Fruit fly (Drosophila melanogaster) whole organism, embryonic: ENCODE results near the gene CG33332.

Source experiments
- Blimp-1 ChIP-seq: fragments of 200-800 bp; sonication (Bioruptor generic); optimal IDR thresholded peaks from 3 replicates; lab custom pipeline; 2018; ENCODE audit warnings: missing biosample characterization, missing genetic modification characterization, mild to moderate bottlenecking, moderate library complexity, missing genetic modification reagents
- CG10267 ChIP-seq: fragments of 200-800 bp; sonication (Bioruptor generic); optimal IDR thresholded peaks from 2 replicates; lab custom pipeline; 2018; ENCODE audit warnings: missing biosample characterization, mild to moderate bottlenecking, missing genetic modification characterization, moderate library complexity
- CG10274 ChIP-seq: fragments of 200-800 bp; sonication (Bioruptor generic); optimal IDR thresholded peaks from 3 replicates; lab custom pipeline; 2017; ENCODE audit warnings: missing biosample characterization, mild to moderate bottlenecking, missing genetic modification characterization
- CG12659 ChIP-seq: fragments of 200-800 bp; sonication (Bioruptor generic); optimal IDR thresholded peaks from 3 replicates; lab custom pipeline; 2017; ENCODE audit warnings: mild to moderate bottlenecking, missing biosample characterization, missing genetic modification reagents, missing genetic modification characterization
- CG13775 ChIP-seq: fragments of 200-800 bp; sonication (Bioruptor generic); optimal IDR thresholded peaks from 3 replicates; lab custom pipeline; 2017; ENCODE audit warnings: missing biosample characterization, mild to moderate bottlenecking, missing genetic modification characterization
- CG16779 ChIP-seq: fragments of 200-800 bp; sonication (Bioruptor generic); IDR thresholded peaks from 2 replicates; pipeline ENCODE4 v1.3.6; 2022; ENCODE audit warnings: missing biosample characterization, missing genetic modification characterization
- CG17361 ChIP-seq: fragments of 200-800 bp; sonication (Bioruptor generic); IDR thresholded peaks from 3 replicates; pipeline ENCODE4 v1.3.6; 2022; ENCODE audit warnings: missing biosample characterization, missing genetic modification characterization
- CG17829 ChIP-seq: fragments of 200-800 bp; optimal IDR thresholded peaks from 2 replicates; lab custom pipeline; 2019; ENCODE audit warnings: missing biosample characterization, mild to moderate bottlenecking, missing genetic modification characterization, moderate library complexity
- CG18619 ChIP-seq: fragments of 200-800 bp; sonication (Bioruptor generic); optimal IDR thresholded peaks from 3 replicates; lab custom pipeline; 2017; ENCODE audit warnings: missing biosample characterization, mild to moderate bottlenecking, missing genetic modification characterization
- CG2129 ChIP-seq: fragments of 200-800 bp; sonication (Bioruptor generic); IDR thresholded peaks from 2 replicates; pipeline ENCODE4 v1.3.6; 2022; ENCODE audit warnings: missing biosample characterization, missing genetic modification characterization; ENCODE audit not compliant: partially characterized antibody
- CG2678 ChIP-seq: fragments of 200-800 bp; sonication (Bioruptor generic); optimal IDR thresholded peaks from 3 replicates; lab custom pipeline; 2019; ENCODE audit warnings: missing biosample characterization, mild to moderate bottlenecking, missing genetic modification characterization, moderate library complexity
- CG30020 ChIP-seq: fragments of 200-800 bp; optimal IDR thresholded peaks from 2 replicates; lab custom pipeline; 2019; ENCODE audit warnings: missing biosample characterization, mild to moderate bottlenecking, missing genetic modification characterization, moderate library complexity
- CG43689 ChIP-seq: fragments of 200-800 bp; sonication (Bioruptor generic); IDR thresholded peaks from 2 replicates; pipeline ENCODE4 v1.3.6; 2022; ENCODE audit warnings: missing biosample characterization, missing genetic modification characterization
- CG4404 ChIP-seq: fragments of 200-800 bp; sonication (Bioruptor generic); IDR thresholded peaks from 2 replicates; pipeline ENCODE4 v1.3.6; 2022; ENCODE audit warnings: missing biosample characterization, missing genetic modification characterization
- CG4617 ChIP-seq: fragments of 200-800 bp; sonication (Bioruptor generic); optimal IDR thresholded peaks from 3 replicates; lab custom pipeline; 2016; ENCODE audit warnings: missing biosample characterization, missing genetic modification characterization, borderline replicate concordance
- CG4820 ChIP-seq: fragments of 200-800 bp; sonication (Bioruptor generic); optimal IDR thresholded peaks from 3 replicates; lab custom pipeline; 2016; ENCODE audit warnings: missing biosample characterization, missing genetic modification characterization
- CG6175 ChIP-seq: fragments of 200-800 bp; sonication (Bioruptor generic); IDR thresholded peaks from 3 replicates; pipeline ENCODE4 v1.3.6; 2022; ENCODE audit warnings: missing biosample characterization, missing genetic modification characterization
- CG6791 ChIP-seq: fragments of 200-800 bp; sonication (Bioruptor generic); IDR thresholded peaks from 3 replicates; pipeline ENCODE4 v1.3.6; 2022; ENCODE audit warnings: missing biosample characterization, missing genetic modification characterization; ENCODE audit not compliant: partially characterized antibody
- CG9797 ChIP-seq: fragments of 200-800 bp; sonication (Bioruptor generic); optimal IDR thresholded peaks from 3 replicates; lab custom pipeline; 2018; ENCODE audit warnings: missing biosample characterization, mild to moderate bottlenecking, missing genetic modification characterization
- CG9932 ChIP-seq: fragments of 200-800 bp; sonication (Bioruptor generic); IDR thresholded peaks from 2 replicates; pipeline ENCODE4 v1.3.6; 2022; ENCODE audit warnings: missing biosample characterization, missing genetic modification characterization
- Dfd ChIP-seq, 2 experiments: fragments of >200 bp; optimal IDR thresholded peaks; 2 replicates each; lab custom pipeline; 2017; ENCODE audit warnings: missing biosample characterization in 2 of 2, missing genetic modification characterization in 2 of 2
- E2f2 ChIP-seq: fragments of 200-800 bp; sonication (Bioruptor generic); IDR thresholded peaks from 2 replicates; pipeline ENCODE4 v1.3.6; 2022; ENCODE audit warnings: missing biosample characterization, missing genetic modification characterization
- Ets97D ChIP-seq: fragments of 200-800 bp; sonication (Bioruptor generic); optimal IDR thresholded peaks from 3 replicates; lab custom pipeline; 2016; ENCODE audit warnings: missing biosample characterization, missing genetic modification characterization
- HLH4C ChIP-seq: fragments of 200-800 bp; sonication (Bioruptor generic); IDR thresholded peaks from 3 replicates; pipeline ENCODE4 v1.3.6; 2022; ENCODE audit warnings: missing biosample characterization, missing genetic modification characterization; ENCODE audit not compliant: partially characterized antibody
- Hmr ChIP-seq: fragments of 200-800 bp; sonication (Bioruptor generic); optimal IDR thresholded peaks from 3 replicates; lab custom pipeline; 2017; ENCODE audit warnings: mild to moderate bottlenecking, missing biosample characterization, missing genetic modification reagents, missing genetic modification characterization
- MBD-R2 ChIP-seq: fragments of 200-800 bp; sonication (Bioruptor generic); IDR thresholded peaks from 2 replicates; pipeline ENCODE4 v1.3.6; 2022; ENCODE audit warnings: missing biosample characterization, missing genetic modification characterization
- Med ChIP-seq: fragments of 200-800 bp; sonication (Bioruptor generic); peaks from one replicate; lab custom pipeline; 2016; ENCODE audit warnings: missing biosample characterization, missing genetic modification characterization, mild to moderate bottlenecking, inconsistent platforms, moderate library complexity
- Myb ChIP-seq: fragments of 200-800 bp; sonication (Bioruptor generic); optimal IDR thresholded peaks from 2 replicates; lab custom pipeline; 2016; ENCODE audit warnings: missing biosample characterization, missing genetic modification characterization
- NfI ChIP-seq: fragments of 200-800 bp; sonication (Bioruptor generic); optimal IDR thresholded peaks from 3 replicates; lab custom pipeline; 2018; ENCODE audit warnings: missing biosample characterization, mild to moderate bottlenecking, missing genetic modification characterization, moderate library complexity
- Pdp1 ChIP-seq, 2 experiments: fragments of 200-800 bp; sonication (Bioruptor generic); optimal IDR thresholded peaks; 3 replicates each; lab custom pipeline; 2016; ENCODE audit warnings: missing biosample characterization in 2 of 2, missing genetic modification characterization in 2 of 2, mild to moderate bottlenecking in 1 of 2, moderate library complexity in 1 of 2
- Rfx ChIP-seq: fragments of 200-800 bp; sonication (Bioruptor generic); IDR thresholded peaks from 2 replicates; pipeline ENCODE4 v1.3.6; 2022; ENCODE audit warnings: missing biosample characterization, missing genetic modification characterization
- Sin3A ChIP-seq: fragments of >200 bp; optimal IDR thresholded peaks from 2 replicates; lab custom pipeline; 2018
- Sox102F ChIP-seq: fragments of 200-800 bp; sonication (Bioruptor generic); optimal IDR thresholded peaks from 2 replicates; lab custom pipeline; 2018; ENCODE audit warnings: missing biosample characterization, mild to moderate bottlenecking, missing genetic modification characterization, moderate library complexity
- aop ChIP-seq: fragments of 200-800 bp; sonication (Bioruptor generic); IDR thresholded peaks from 2 replicates; pipeline ENCODE4 v1.3.6; 2022; ENCODE audit warnings: missing biosample characterization, missing genetic modification characterization
- cg ChIP-seq: fragments of 200-800 bp; sonication (Bioruptor generic); optimal IDR thresholded peaks from 3 replicates; lab custom pipeline; 2019; ENCODE audit warnings: missing biosample characterization, mild to moderate bottlenecking, missing genetic modification characterization, moderate library complexity
- gsb-n ChIP-seq: fragments of 200-800 bp; sonication (Bioruptor generic); optimal IDR thresholded peaks from 3 replicates; lab custom pipeline; 2018; ENCODE audit warnings: missing biosample characterization, mild to moderate bottlenecking, missing genetic modification characterization
- ham ChIP-seq: fragments of 200-800 bp; sonication (Bioruptor generic); IDR thresholded peaks from 2 replicates; pipeline ENCODE4 v1.3.6; 2022; ENCODE audit warnings: missing biosample characterization, missing genetic modification characterization
- mirr ChIP-seq: fragments of 200-800 bp; sonication (Bioruptor generic); optimal IDR thresholded peaks from 3 replicates; lab custom pipeline; 2018; ENCODE audit warnings: missing biosample characterization, mild to moderate bottlenecking, missing genetic modification characterization
- nom ChIP-seq: fragments of 200-800 bp; sonication (Bioruptor generic); optimal IDR thresholded peaks from 2 replicates; lab custom pipeline; 2017; ENCODE audit warnings: missing biosample characterization, missing genetic modification characterization, mild to moderate bottlenecking, moderate library complexity, missing genetic modification reagents
- pros ChIP-seq: fragments of 200-800 bp; sonication (Bioruptor generic); optimal IDR thresholded peaks from 3 replicates; lab custom pipeline; 2019; ENCODE audit warnings: missing biosample characterization, mild to moderate bottlenecking, missing genetic modification characterization, moderate library complexity
- pzg ChIP-seq: fragments of 200-800 bp; sonication (Bioruptor generic); optimal IDR thresholded peaks from 3 replicates; lab custom pipeline; 2018; ENCODE audit warnings: missing biosample characterization, mild to moderate bottlenecking, missing genetic modification characterization, moderate library complexity
- sd ChIP-seq: fragments of 200-800 bp; sonication (Bioruptor generic); optimal IDR thresholded peaks from 3 replicates; lab custom pipeline; 2018; ENCODE audit warnings: missing biosample characterization, mild to moderate bottlenecking, missing genetic modification characterization, moderate library complexity
- slp2 ChIP-seq: fragments of 200-800 bp; sonication (Bioruptor generic); optimal IDR thresholded peaks from 2 replicates; lab custom pipeline; 2016; ENCODE audit warnings: missing biosample characterization, missing genetic modification characterization
- sob ChIP-seq: fragments of 200-800 bp; sonication (Bioruptor generic); IDR thresholded peaks from 2 replicates; pipeline ENCODE4 v1.3.6; 2022; ENCODE audit warnings: missing biosample characterization, missing genetic modification characterization
- sqz ChIP-seq: fragments of 200-800 bp; sonication (Bioruptor generic); optimal IDR thresholded peaks from 3 replicates; lab custom pipeline; 2018; ENCODE audit warnings: missing biosample characterization, mild to moderate bottlenecking, missing genetic modification characterization
- trem ChIP-seq: fragments of 200-800 bp; optimal IDR thresholded peaks from 3 replicates; lab custom pipeline; 2019; ENCODE audit warnings: missing biosample characterization, mild to moderate bottlenecking, missing genetic modification characterization, moderate library complexity
- tx ChIP-seq: fragments of 200-800 bp; sonication (Bioruptor generic); optimal IDR thresholded peaks from 2 replicates; lab custom pipeline; 2016; ENCODE audit warnings: missing biosample characterization, missing genetic modification characterization
- usp ChIP-seq: fragments of >200 bp; optimal IDR thresholded peaks from 2 replicates; lab custom pipeline; 2017; ENCODE audit warnings: missing biosample characterization, missing genetic modification characterization
- z ChIP-seq: fragments of 200-800 bp; sonication (Bioruptor generic); IDR thresholded peaks from 3 replicates; pipeline ENCODE4 v1.3.6; 2022; ENCODE audit warnings: missing biosample characterization, missing genetic modification characterization

The CG33332 gene

DNA sequence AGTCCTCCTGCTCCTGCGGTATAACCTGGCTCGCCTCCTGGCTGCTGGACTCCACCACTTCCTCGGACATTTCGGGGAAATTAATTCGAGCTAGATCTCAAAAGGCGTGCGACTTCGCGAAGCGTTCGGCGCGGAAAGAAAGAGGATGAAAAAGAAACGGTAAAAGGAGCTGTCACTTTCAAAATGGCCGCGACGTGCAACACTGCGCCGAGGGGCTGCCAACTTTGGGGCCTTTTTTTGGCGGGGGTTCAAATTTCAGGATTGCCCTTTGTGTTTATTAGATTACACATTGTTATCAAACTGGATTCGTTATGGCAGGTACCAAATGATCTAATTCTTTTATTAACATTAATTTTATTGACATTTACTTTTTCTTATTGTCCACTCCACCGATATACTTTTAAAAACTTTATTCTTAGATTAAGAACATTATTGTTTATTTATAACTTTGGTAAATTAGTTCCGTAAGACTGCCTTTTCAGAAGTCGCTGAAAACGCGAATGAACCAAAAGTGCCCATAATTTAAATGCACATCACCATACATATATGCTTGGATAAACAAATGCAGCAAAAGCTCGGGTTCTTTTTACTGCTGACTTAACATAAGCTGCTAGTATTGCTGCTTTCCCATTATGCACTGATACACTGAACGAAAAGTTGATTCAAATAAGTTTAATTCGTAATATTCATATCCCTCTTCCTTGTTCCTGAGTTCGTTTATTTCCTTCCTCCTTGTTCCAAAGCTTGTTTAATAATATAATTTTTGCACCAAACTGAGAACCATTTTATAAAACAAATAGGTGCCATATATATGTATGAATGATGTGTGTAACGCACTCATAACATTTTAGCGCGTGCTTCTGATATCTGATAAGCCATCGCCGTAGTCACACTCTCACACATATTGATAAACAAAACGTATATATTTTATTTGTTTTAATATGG, 15.4 kb downstream of the CG33332 start, which contains the start of gene RpS5b (continued):
- TF ChIP-seq CG4404, result no peak
- TF ChIP-seq CG10267 (tag; lab: Kevin White, UChicago), result no peak
- no peak for TF ChIP-seq tx (GFP tag; lab: Kevin White, UChicago)
- peak; percentile 43 for TF ChIP-seq nom
- TF ChIP-seq gsb-n (tag; lab: Kevin White, UChicago), result no peak
- peak; percentile 95 for TF ChIP-seq trem
- peak in 1 of 2 experiments; percentile 25 for TF ChIP-seq Pdp1 (GFP tag; optimal IDR thresholded peaks at IDR 0.05; lab: Kevin White, UChicago)
- TF ChIP-seq E2f2, result peak; percentile 86
- TF ChIP-seq sd (tag; lab: Kevin White, UChicago), result no peak
- peak; percentile 41 for TF ChIP-seq CG12659
- TF ChIP-seq CG17829, result no peak
- TF ChIP-seq CG4820 (GFP tag; lab: Kevin White, UChicago), result no peak
- no peak for TF ChIP-seq Dfd (GFP tag; optimal IDR thresholded peaks at IDR 0.05; lab: Kevin White, UChicago)
- no peak for TF ChIP-seq usp (GFP tag; lab: Kevin White, UChicago)
- TF ChIP-seq Myb (GFP tag; lab: Kevin White, UChicago), result peak; percentile 78
- peak; percentile 53 for TF ChIP-seq Med (GFP tag; lab: Kevin White, UChicago)
- TF ChIP-seq ham, result no peak
- no peak for TF ChIP-seq NfI
- TF ChIP-seq z (GFP tag; lab: Robert Waterston, UW), result no peak
- TF ChIP-seq CG43689 (GFP tag; lab: Robert Waterston, UW), result no peak
- no peak for TF ChIP-seq aop
- no peak for TF ChIP-seq CG4617
- peak; percentile 80 for TF ChIP-seq Ets97D (GFP tag; lab: Kevin White, UChicago)
- no peak for TF ChIP-seq HLH4C (GFP tag; lab: Robert Waterston, UW)
- no peak for TF ChIP-seq CG6175 (GFP tag; lab: Robert Waterston, UW)
- peak; percentile 13 for TF ChIP-seq Hmr
- peak; percentile 16; the same call in 1 of the 2 replicates for TF ChIP-seq MBD-R2 (GFP tag; lab: Robert Waterston, UW)
- TF ChIP-seq pros (GFP tag; lab: Kevin White, UChicago), result no peak
- TF ChIP-seq CG2129 (GFP tag; lab: Robert Waterston, UW), result no peak
- no peak for TF ChIP-seq CG30020 (tag; lab: Kevin White, UChicago)
- no peak for TF ChIP-seq CG10274
- no peak for TF ChIP-seq sqz (GFP tag; lab: Kevin White, UChicago)
- TF ChIP-seq Rfx (GFP tag; lab: Robert Waterston, UW), result peak; percentile 34; the same call in 1 of the 2 replicates
- TF ChIP-seq CG18619 (GFP tag; lab: Kevin White, UChicago), result no peak
- TF ChIP-seq CG17361 (GFP tag; lab: Robert Waterston, UW), result no peak
- TF ChIP-seq Blimp-1 (GFP tag; lab: Kevin White, UChicago), result no peak
- 0 out of 2 replicates have a peak, but pooled peaks have one; percentile 12 for TF ChIP-seq sob (GFP tag; lab: Robert Waterston, UW)
- no peak for TF ChIP-seq mirr
- TF ChIP-seq Sox102F (GFP tag; lab: Kevin White, UChicago), result no peak
- TF ChIP-seq slp2 (GFP tag; lab: Kevin White, UChicago), result no peak
- peak; percentile 52 for TF ChIP-seq pzg (GFP tag; lab: Kevin White, UChicago)
- TF ChIP-seq CG6791 (GFP tag; lab: Robert Waterston, UW), result no peak
- TF ChIP-seq CG9932, result no peak
- no peak for TF ChIP-seq CG2678 (tag; lab: Kevin White, UChicago)
- no peak for TF ChIP-seq Sin3A
- TF ChIP-seq CG13775 (GFP tag; lab: Kevin White, UChicago), result no peak
- no peak for TF ChIP-seq CG16779 (GFP tag; lab: Robert Waterston, UW)
- no peak for TF ChIP-seq cg (GFP tag; lab: Kevin White, UChicago)
- no peak for TF ChIP-seq CG9797 (GFP tag; lab: Kevin White, UChicago)
